Worm (Caenorhabditis elegans) whole organism, mixed stage, embryonic: ENCODE data around the gene mrps-28.

Experiments used
- drap-1 ChIP-seq: fragments of 200-800 bp; sonication (Bioruptor generic); optimal IDR thresholded peaks from 3 replicates; lab custom pipeline; 2018; ENCODE audit warnings: mild to moderate bottlenecking, missing genetic modification characterization, missing compliant biosample characterization
- elt-3 ChIP-seq: fragments of 150-350 bp; optimal IDR thresholded peaks from 2 replicates; lab custom pipeline; 2014; ENCODE audit warnings: missing biosample characterization, missing genetic modification characterization
- lsy-2 ChIP-seq: fragments of 150-350 bp; optimal IDR thresholded peaks from 2 replicates; lab custom pipeline; 2014; ENCODE audit warnings: missing biosample characterization, missing genetic modification characterization
- mls-2 ChIP-seq: sonication (generic microtip); optimal IDR thresholded peaks from 2 replicates; lab custom pipeline; 2016; ENCODE audit warnings: mild to moderate bottlenecking, missing genetic modification characterization, moderate library complexity, missing compliant biosample characterization
- nhr-12 ChIP-seq: fragments of 150-350 bp; optimal IDR thresholded peaks from 2 replicates; lab custom pipeline; 2014; ENCODE audit warnings: missing biosample characterization, missing genetic modification characterization
- nhr-237 ChIP-seq: fragments of 150-350 bp; optimal IDR thresholded peaks from 2 replicates; lab custom pipeline; 2014; ENCODE audit warnings: missing biosample characterization, missing genetic modification characterization
- nhr-28 ChIP-seq: fragments of 150-350 bp; optimal IDR thresholded peaks from 2 replicates; lab custom pipeline; 2014; ENCODE audit warnings: missing biosample characterization, missing genetic modification characterization
- unc-39 ChIP-seq: fragments of 150-350 bp; optimal IDR thresholded peaks from 2 replicates; lab custom pipeline; 2014; ENCODE audit warnings: missing biosample characterization, missing genetic modification characterization
- ztf-11 ChIP-seq: fragments of 150-350 bp; optimal IDR thresholded peaks from 2 replicates; lab custom pipeline; 2014; ENCODE audit warnings: missing biosample characterization, missing genetic modification characterization

ce11 chrV:19613161-19613560 is 30.9 kb upstream of the mrps-28 start, which contains the start of gene nlp-26:
- TF ChIP-seq unc-39: no peak
- no peak for TF ChIP-seq elt-3 (tag; lab: Kevin White, UChicago)
- TF ChIP-seq nhr-12 (tag; lab: Kevin White, UChicago): no peak
- TF ChIP-seq lsy-2 (tag; lab: Kevin White, UChicago): no peak
- TF ChIP-seq ztf-11: no peak
- TF ChIP-seq drap-1: no peak
- TF ChIP-seq nhr-28: no peak
- TF ChIP-seq mls-2 (tag; lab: Kevin White, UChicago): no peak
- TF ChIP-seq nhr-237 (tag; lab: Kevin White, UChicago): no peak
